Worm (Caenorhabditis elegans) whole organism, early embryonic: ENCODE data around the gene eelo-2.

Experiments used
- B0310.2 ChIP-seq: sonication (generic microtip); optimal IDR thresholded peaks from 2 replicates; lab custom pipeline; 2016; ENCODE audit warnings: mild to moderate bottlenecking, missing genetic modification characterization, missing compliant biosample characterization
- F13C5.2 ChIP-seq: sonication (generic microtip); optimal IDR thresholded peaks from 2 replicates; lab custom pipeline; 2017; ENCODE audit warnings: mild to moderate bottlenecking, missing genetic modification characterization, inconsistent platforms, missing compliant biosample characterization
- ceh-13 ChIP-seq: fragments of 200-800 bp; sonication (Bioruptor generic); optimal IDR thresholded peaks from 2 replicates; lab custom pipeline; 2018; ENCODE audit warnings: mild to moderate bottlenecking, missing genetic modification characterization, missing compliant biosample characterization
- ceh-36 ChIP-seq: sonication (generic microtip); optimal IDR thresholded peaks from 2 replicates; lab custom pipeline; 2016; ENCODE audit warnings: missing genetic modification characterization, inconsistent platforms, missing compliant biosample characterization
- sea-1 ChIP-seq: fragments of 200-800 bp; sonication (Bioruptor generic); conservative IDR thresholded peaks from 2 replicates; pipeline ENCODE4 v1.3.6; 2022; ENCODE audit warnings: missing genetic modification characterization, missing compliant biosample characterization

ce11 chrIV:17294489-17294888 lies 44.6 kb downstream of the eelo-2 start, which contains the start of gene T28F3.5:
- TF ChIP-seq F13C5.2 (no peak), sea-1 (GFP tag; lab: Robert Waterston, UW) (no peak), ceh-36 (no peak), B0310.2 (no peak), ceh-13 (GFP tag; lab: Kevin White, UChicago) (no peak)
